Worm (Caenorhabditis elegans) whole organism, early embryonic: Measurements from ENCODE around the gene F02D10.2.

Experiments used
- B0310.2 ChIP-seq: sonication (generic microtip); optimal IDR thresholded peaks from 2 replicates; lab custom pipeline; 2016; ENCODE audit warnings: mild to moderate bottlenecking, missing genetic modification characterization, missing compliant biosample characterization
- F13C5.2 ChIP-seq: sonication (generic microtip); optimal IDR thresholded peaks from 2 replicates; lab custom pipeline; 2017; ENCODE audit warnings: mild to moderate bottlenecking, missing genetic modification characterization, inconsistent platforms, missing compliant biosample characterization
- aly-1 ChIP-seq: sonication (generic microtip); optimal IDR thresholded peaks from 2 replicates; lab custom pipeline; 2016; ENCODE audit warnings: missing genetic modification characterization, missing compliant biosample characterization
- ama-1 ChIP-seq: fragments of 150-350 bp; optimal IDR thresholded peaks from 2 replicates; lab custom pipeline; 2014
- ceh-13 ChIP-seq: fragments of 200-800 bp; sonication (Bioruptor generic); optimal IDR thresholded peaks from 2 replicates; lab custom pipeline; 2018; ENCODE audit warnings: mild to moderate bottlenecking, missing genetic modification characterization, missing compliant biosample characterization
- ceh-36 ChIP-seq: sonication (generic microtip); optimal IDR thresholded peaks from 2 replicates; lab custom pipeline; 2016; ENCODE audit warnings: missing genetic modification characterization, inconsistent platforms, missing compliant biosample characterization
- ets-7 ChIP-seq: sonication (generic microtip); optimal IDR thresholded peaks from 2 replicates; lab custom pipeline; 2016; ENCODE audit warnings: missing genotype, missing genetic modification characterization, missing compliant biosample characterization
- flt-1 ChIP-seq: fragments of 200-800 bp; sonication (Bioruptor generic); IDR thresholded peaks from 2 replicates; pipeline ENCODE4 v1.3.6; 2022; ENCODE audit warnings: missing genetic modification characterization, missing compliant biosample characterization
- hmbx-1 ChIP-seq: sonication (generic microtip); optimal IDR thresholded peaks from 2 replicates; lab custom pipeline; 2016; ENCODE audit warnings: mild to moderate bottlenecking, missing genetic modification characterization, missing compliant biosample characterization
- hmg-4 ChIP-seq: fragments of 200-800 bp; sonication (Bioruptor generic); optimal IDR thresholded peaks from 2 replicates; lab custom pipeline; 2018; ENCODE audit warnings: mild to moderate bottlenecking, missing genetic modification characterization, missing compliant biosample characterization
- hnd-1 ChIP-seq: sonication (generic microtip); optimal IDR thresholded peaks from 2 replicates; lab custom pipeline; 2016; ENCODE audit warnings: missing genetic modification characterization, missing compliant biosample characterization
- pes-1 ChIP-seq: fragments of 200-800 bp; sonication (Bioruptor generic); IDR thresholded peaks from 2 replicates; pipeline ENCODE4 v1.3.6; 2022; ENCODE audit warnings: missing genetic modification reagents, missing genetic modification characterization, missing compliant biosample characterization
- scrt-1 ChIP-seq: fragments of 200-800 bp; sonication (Bioruptor generic); IDR thresholded peaks from 2 replicates; pipeline ENCODE4 v1.3.6; 2022; ENCODE audit warnings: missing genetic modification characterization, missing compliant biosample characterization
- sea-1 ChIP-seq: fragments of 200-800 bp; sonication (Bioruptor generic); conservative IDR thresholded peaks from 2 replicates; pipeline ENCODE4 v1.3.6; 2022; ENCODE audit warnings: missing genetic modification characterization, missing compliant biosample characterization
- tbx-11 ChIP-seq: fragments of 200-800 bp; sonication (Bioruptor generic); IDR thresholded peaks from 2 replicates; pipeline ENCODE4 v1.3.6; 2022; ENCODE audit warnings: missing genetic modification characterization, missing compliant biosample characterization
- tbx-37 ChIP-seq: fragments of 200-800 bp; sonication (Bioruptor generic); conservative IDR thresholded peaks from 2 replicates; pipeline ENCODE4 v1.3.6; 2022; ENCODE audit warnings: missing genetic modification reagents, missing genetic modification characterization, missing compliant biosample characterization
- tra-4 ChIP-seq: sonication (generic microtip); optimal IDR thresholded peaks from 2 replicates; lab custom pipeline; 2017; ENCODE audit warnings: missing genetic modification characterization, missing compliant biosample characterization

Gene F02D10.2

DNA sequence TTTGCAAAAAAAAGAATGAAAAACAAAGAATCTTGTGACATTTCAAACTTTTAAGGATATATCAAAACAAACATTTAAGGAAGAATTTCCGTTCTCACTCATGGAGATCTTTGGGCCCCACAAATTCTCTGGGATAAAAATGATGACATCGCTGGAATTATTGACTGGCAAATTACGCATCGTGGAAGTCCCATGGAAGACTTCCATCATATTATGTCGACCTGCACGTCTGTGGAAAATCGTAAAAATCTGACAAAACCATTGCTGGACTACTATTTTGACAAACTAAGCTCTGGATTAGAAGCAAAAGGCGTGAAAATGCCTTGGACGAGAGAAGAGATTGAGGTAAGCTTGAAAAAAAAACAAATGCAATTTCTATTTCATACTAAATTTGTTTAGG, 46.2 kb downstream of the F02D10.2 start:
- TF ChIP-seq ama-1 (lab: Kevin White, UChicago) = no peak
- TF ChIP-seq tbx-11 (GFP tag; lab: Robert Waterston, UW) = no peak
- no peak for TF ChIP-seq hmbx-1
- TF ChIP-seq ceh-36 (tag; lab: Kevin White, UChicago) = no peak
- no peak for TF ChIP-seq tbx-37 (GFP tag; lab: Robert Waterston, UW)
- TF ChIP-seq F13C5.2 (tag; lab: Kevin White, UChicago) = no peak
- TF ChIP-seq flt-1 (GFP tag; lab: Robert Waterston, UW) = no peak
- TF ChIP-seq hmg-4 = no peak
- TF ChIP-seq scrt-1 = no peak

- no peak for TF ChIP-seq hmbx-1
- TF ChIP-seq hmg-4 = no peak
- no peak for TF ChIP-seq ceh-13 (GFP tag; lab: Kevin White, UChicago)
- no peak for TF ChIP-seq tbx-37 (GFP tag; lab: Robert Waterston, UW)
- no peak for TF ChIP-seq hnd-1 (tag; lab: Kevin White, UChicago)
- no peak for TF ChIP-seq scrt-1
- TF ChIP-seq ets-7 = no peak
- TF ChIP-seq B0310.2 (tag; lab: Kevin White, UChicago) = no peak
- no peak for TF ChIP-seq pes-1
These were observed 48.0 kb downstream of the F02D10.2 start, which contains the start of gene C29F7.2 for ce11 chrX:13415722-13416121. Gene C29F7.2, plus strand, starts transcription at chrX:13416078.

DNA sequence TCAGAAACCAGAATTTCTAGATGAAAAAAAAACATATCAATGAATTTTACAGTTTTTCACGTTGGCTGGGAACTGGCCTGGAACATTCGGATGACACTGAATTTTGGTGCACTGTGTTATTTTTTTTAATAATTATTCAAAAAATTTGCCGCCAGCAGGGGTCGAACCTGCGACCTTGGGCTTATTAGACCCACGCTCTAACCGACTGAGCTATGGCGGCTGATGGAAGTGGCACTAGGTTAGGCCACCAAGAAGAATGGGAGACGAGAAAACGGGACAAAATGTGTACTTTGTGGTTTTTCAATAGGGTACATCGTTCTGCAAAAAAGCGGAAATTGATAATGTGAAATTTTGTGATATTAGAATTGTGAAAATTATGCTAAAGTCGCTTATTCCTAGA, 48.7 kb downstream of the F02D10.2 start:
- TF ChIP-seq B0310.2 (tag; lab: Kevin White, UChicago) (peak; percentile 18), ets-7 (no peak), sea-1 (GFP tag; lab: Robert Waterston, UW) (peak; percentile 73; the same call in 1 of the 2 replicates), hnd-1 (tag; lab: Kevin White, UChicago) (peak; percentile 42), tbx-11 (GFP tag; lab: Robert Waterston, UW) (peak; percentile 74; the same call in 1 of the 2 replicates), scrt-1 (peak; percentile 81), hmg-4 (no peak), ceh-13 (GFP tag; lab: Kevin White, UChicago) (peak; percentile 51), aly-1 (tag; lab: Kevin White, UChicago) (no peak), pes-1 (peak; percentile 85), F13C5.2 (tag; lab: Kevin White, UChicago) (peak; percentile 68), ama-1 (lab: Kevin White, UChicago) (no peak), hmbx-1 (peak; percentile 11), tbx-37 (GFP tag; lab: Robert Waterston, UW) (peak; percentile 53; the same call in 1 of the 2 replicates), tra-4 (tag; lab: Kevin White, UChicago) (peak; percentile 55), flt-1 (GFP tag; lab: Robert Waterston, UW) (peak; percentile 76), ceh-36 (tag; lab: Kevin White, UChicago) (peak; percentile 56)
